Worm (Caenorhabditis elegans): Measurements from ENCODE around the gene comt-3.

DNA sequence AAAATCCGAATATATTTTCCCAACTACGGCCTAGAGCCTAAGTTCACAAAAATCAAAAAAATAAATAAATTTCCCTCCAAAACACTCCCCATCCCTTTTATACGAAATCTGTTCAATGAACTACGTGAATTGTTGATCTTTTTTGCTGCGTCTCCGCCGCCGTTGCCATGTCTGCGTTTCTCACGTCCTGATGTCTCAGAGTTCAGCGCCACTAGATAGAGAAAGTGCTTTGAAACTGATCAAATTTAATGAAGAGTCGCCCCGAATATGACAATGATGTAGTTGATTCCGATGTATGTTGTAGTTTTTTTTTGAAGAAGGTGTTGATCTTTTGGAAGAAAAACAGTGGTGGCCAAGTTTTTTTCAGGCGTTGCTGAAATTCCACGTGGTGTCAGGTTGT lies 3.1 kb upstream of the comt-3 start:
- no peak; the same call in 1 of the 2 replicates for TF ChIP-seq dmd-6 (GFP tag; IDR thresholded peaks at IDR 0.05)
- no peak for TF ChIP-seq lin-13 (GFP tag; optimal IDR thresholded peaks at IDR 0.05)
- no peak for TF ChIP-seq pqm-1 (tag; optimal IDR thresholded peaks at IDR 0.05)
- TF ChIP-seq dpl-1 (GFP tag; optimal IDR thresholded peaks at IDR 0.05) = no peak
- no peak for TF ChIP-seq fos-1 (tag; optimal IDR thresholded peaks at IDR 0.05)
